Worm (Caenorhabditis elegans): ENCODE results near the gene brc-1.

Gene brc-1

DNA sequence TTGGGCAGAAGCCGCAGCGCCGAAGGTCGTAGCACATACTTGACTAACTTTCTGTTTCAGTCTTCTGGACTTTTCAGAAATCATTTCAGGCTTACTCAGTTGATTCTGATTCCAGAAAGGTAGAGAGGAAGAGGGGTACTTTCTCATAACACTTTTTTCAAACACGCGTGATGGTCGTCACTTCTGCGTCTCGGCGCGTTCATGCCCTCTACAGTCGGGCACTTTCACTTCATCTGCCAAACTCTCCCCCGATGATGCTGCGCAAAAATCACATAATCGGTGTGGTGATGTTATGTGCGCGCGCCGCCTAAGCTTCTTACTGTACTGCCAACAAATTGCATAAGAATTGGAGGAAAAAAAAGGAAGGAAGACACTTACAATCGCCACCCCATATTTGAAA, 55.2 kb downstream of the brc-1 start:
- no peak for TF ChIP-seq B0019.2 (GFP tag; conservative IDR thresholded peaks at IDR 0.05)
- TF ChIP-seq hlh-12 (tag; optimal IDR thresholded peaks at IDR 0.05): no peak
- TF ChIP-seq gei-17 (GFP tag; optimal IDR thresholded peaks at IDR 0.05): no peak
- no peak for TF ChIP-seq Y56A3A.18 (GFP tag; IDR thresholded peaks at IDR 0.05)
- no peak for TF ChIP-seq B0035.1 (tag; optimal IDR thresholded peaks at IDR 0.05)
- TF ChIP-seq him-1 (tag; optimal IDR thresholded peaks at IDR 0.05): no peak

DNA sequence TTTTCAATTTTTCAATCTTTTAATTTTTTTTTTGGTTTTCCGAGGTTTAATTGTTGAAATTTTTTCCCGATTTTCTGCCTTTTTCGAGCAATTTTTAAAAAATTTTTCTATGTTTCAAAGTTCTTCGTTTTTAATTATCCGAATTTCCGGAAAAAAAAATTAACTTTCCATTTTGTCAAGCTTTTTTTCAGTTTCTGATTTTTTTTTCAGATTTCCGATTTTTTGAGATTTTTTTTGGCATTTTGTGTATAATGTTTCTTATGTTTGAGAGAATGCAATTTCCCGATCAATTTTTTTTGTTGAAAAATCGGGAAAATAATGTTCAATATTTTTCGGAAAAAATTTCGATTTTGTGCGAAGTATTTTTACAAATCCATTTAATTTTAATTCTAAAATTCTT, 55.9 kb downstream of the brc-1 start:
- no peak for TF ChIP-seq hrde-1 (tag; optimal IDR thresholded peaks at IDR 0.05; ENCODE audit: borderline replicate concordance)
- TF ChIP-seq F37B4.10 (GFP tag; IDR thresholded peaks at IDR 0.05): no peak
- TF ChIP-seq chd-7 (tag; optimal IDR thresholded peaks at IDR 0.05): no peak
- no peak for TF ChIP-seq F39B2.1 (GFP tag; IDR thresholded peaks at IDR 0.05)
- TF ChIP-seq dpl-1 (GFP tag; optimal IDR thresholded peaks at IDR 0.05): no peak
- TF ChIP-seq K11D2.4 (GFP tag; IDR thresholded peaks at IDR 0.05): no peak

DNA sequence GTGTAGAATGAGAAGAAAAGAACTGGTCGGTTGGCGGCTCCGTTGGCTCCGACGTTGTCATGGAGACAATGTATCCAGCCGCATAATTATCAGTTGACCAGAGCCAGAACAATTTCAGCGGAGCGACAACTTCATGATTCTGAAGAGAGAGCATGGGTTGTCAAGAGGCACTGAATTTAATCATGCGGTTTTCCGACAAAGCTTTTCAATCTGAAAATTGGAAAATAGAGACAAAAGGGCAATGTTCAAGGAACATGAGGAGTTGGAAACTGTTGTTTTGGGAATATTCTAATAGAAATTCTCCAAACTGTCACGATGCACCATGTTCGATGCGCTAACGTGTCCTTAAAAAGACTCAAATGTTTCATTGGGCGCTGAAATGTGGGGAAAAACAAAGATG, 58.3 kb downstream of the brc-1 start, which contains the start of gene xbx-5:
Gene xbx-5, minus strand, starts transcription at position 56 of the 400 bp plus-strand sequence.
- TF ChIP-seq cebp-1 (GFP tag; IDR thresholded peaks at IDR 0.05) (0 out of 2 replicates have a peak, but pooled peaks have one; percentile 16), cebp-1 (tag; optimal IDR thresholded peaks at IDR 0.05) (no peak), F10E7.11 (tag; optimal IDR thresholded peaks at IDR 0.05) (no peak)

DNA sequence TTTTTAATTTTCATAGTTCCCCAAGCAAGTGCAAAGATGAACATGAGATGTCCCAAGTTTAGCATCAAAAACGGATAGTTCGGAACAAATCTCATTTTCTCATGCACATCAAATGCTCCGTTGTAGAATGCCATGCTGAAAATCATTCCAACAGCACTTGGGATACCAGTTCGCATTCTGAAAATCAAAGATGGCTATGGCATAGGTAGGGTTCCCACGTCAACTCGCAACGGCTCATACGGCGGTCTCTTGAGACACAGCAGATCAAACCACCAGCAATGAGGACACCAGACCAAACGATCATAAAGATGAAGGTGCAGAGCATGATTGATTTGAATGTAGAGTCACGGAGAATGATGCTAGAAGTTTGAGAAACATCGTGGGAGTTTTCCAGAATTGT, 59.7 kb downstream of the brc-1 start:
- TF ChIP-seq unc-130 (GFP tag; optimal IDR thresholded peaks at IDR 0.05) (no peak), ccch-3 (GFP tag; optimal IDR thresholded peaks at IDR 0.05) (no peak), ztf-26 (tag; optimal IDR thresholded peaks at IDR 0.05) (no peak), efl-1 (GFP tag; optimal IDR thresholded peaks at IDR 0.05) (no peak), T26A5.8 (tag; optimal IDR thresholded peaks at IDR 0.05) (no peak), F49E8.2 (tag; optimal IDR thresholded peaks at IDR 0.05; ENCODE audit: insufficient read depth) (no peak), F52B5.7 (tag; optimal IDR thresholded peaks at IDR 0.05) (no peak), lir-1 (GFP tag; conservative IDR thresholded peaks at IDR 0.05) (no peak), F22D6.2 (tag; optimal IDR thresholded peaks at IDR 0.05) (no peak), hmg-20 (GFP tag; IDR thresholded peaks at IDR 0.05) (no peak), nfyb-1 (GFP tag; IDR thresholded peaks at IDR 0.05) (no peak), ets-4 (GFP tag; optimal IDR thresholded peaks at IDR 0.05) (no peak), lin-26 (GFP tag; IDR thresholded peaks at IDR 0.05) (no peak), hsf-1 (GFP tag; IDR thresholded peaks at IDR 0.05) (no peak), nfya-2 (GFP tag; IDR thresholded peaks at IDR 0.05) (no peak), T07F8.4 (tag; optimal IDR thresholded peaks at IDR 0.05) (no peak), B0019.2 (GFP tag; conservative IDR thresholded peaks at IDR 0.05) (no peak), nhr-90 (tag; optimal IDR thresholded peaks at IDR 0.05) (no peak)
